Fruit fly (Drosophila melanogaster) whole organism, embryonic: ENCODE data around the gene CG7557.

Source experiments
- CG10209 ChIP-seq: fragments of 200-800 bp; sonication (Bioruptor generic); optimal IDR thresholded peaks from 3 replicates; lab custom pipeline; 2017; ENCODE audit warnings: missing biosample characterization, mild to moderate bottlenecking, missing genetic modification characterization, missing genetic modification reagents
- CG10274 ChIP-seq: fragments of 200-800 bp; sonication (Bioruptor generic); optimal IDR thresholded peaks from 3 replicates; lab custom pipeline; 2017; ENCODE audit warnings: missing biosample characterization, mild to moderate bottlenecking, missing genetic modification characterization
- CG10543 ChIP-seq: fragments of 200-800 bp; sonication (Bioruptor generic); optimal IDR thresholded peaks from 3 replicates; lab custom pipeline; 2017; ENCODE audit warnings: missing biosample characterization, mild to moderate bottlenecking, missing genetic modification characterization, moderate library complexity
- CG11247 ChIP-seq: fragments of 200-800 bp; sonication (Bioruptor generic); IDR thresholded peaks from 2 replicates; pipeline ENCODE4 v1.3.6; 2022; ENCODE audit warnings: missing biosample characterization, missing genetic modification characterization
- CG12942 ChIP-seq: fragments of 200-800 bp; sonication (Bioruptor generic); optimal IDR thresholded peaks from 3 replicates; lab custom pipeline; 2016; ENCODE audit warnings: missing biosample characterization, missing genetic modification characterization
- CG14014 ChIP-seq: fragments of 200-800 bp; sonication (Bioruptor generic); IDR thresholded peaks from 2 replicates; pipeline ENCODE4 v1.3.6; 2022; ENCODE audit warnings: missing biosample characterization, missing genetic modification characterization
- CG15479 ChIP-seq: fragments of 200-800 bp; sonication (Bioruptor generic); optimal IDR thresholded peaks from 3 replicates; lab custom pipeline; 2019; ENCODE audit warnings: missing biosample characterization, mild to moderate bottlenecking, missing genetic modification characterization, moderate library complexity
- CG15601 ChIP-seq: fragments of 200-800 bp; sonication (Bioruptor generic); optimal IDR thresholded peaks from 3 replicates; lab custom pipeline; 2019; ENCODE audit warnings: missing biosample characterization, mild to moderate bottlenecking, missing genetic modification characterization, moderate library complexity
- CG1603 ChIP-seq: fragments of 200-800 bp; sonication (Bioruptor generic); optimal IDR thresholded peaks from 2 replicates; lab custom pipeline; 2019; ENCODE audit warnings: missing biosample characterization, mild to moderate bottlenecking, missing genetic modification characterization, moderate library complexity
- CG1647 ChIP-seq: fragments of 200-800 bp; sonication (Bioruptor generic); optimal IDR thresholded peaks from 3 replicates; lab custom pipeline; 2016; ENCODE audit warnings: missing biosample characterization, missing genetic modification characterization
- CG16779 ChIP-seq: fragments of 200-800 bp; sonication (Bioruptor generic); IDR thresholded peaks from 2 replicates; pipeline ENCODE4 v1.3.6; 2022; ENCODE audit warnings: missing biosample characterization, missing genetic modification characterization
- CG17829 ChIP-seq: fragments of 200-800 bp; optimal IDR thresholded peaks from 2 replicates; lab custom pipeline; 2019; ENCODE audit warnings: missing biosample characterization, mild to moderate bottlenecking, missing genetic modification characterization, moderate library complexity
- CG2129 ChIP-seq: fragments of 200-800 bp; sonication (Bioruptor generic); IDR thresholded peaks from 2 replicates; pipeline ENCODE4 v1.3.6; 2022; ENCODE audit warnings: missing biosample characterization, missing genetic modification characterization; ENCODE audit not compliant: partially characterized antibody
- CG31365 ChIP-seq: fragments of 200-800 bp; sonication (Bioruptor generic); optimal IDR thresholded peaks from 2 replicates; lab custom pipeline; 2018; ENCODE audit warnings: missing biosample characterization, mild to moderate bottlenecking, missing genetic modification characterization
- CG3407 ChIP-seq: fragments of 200-800 bp; sonication (Bioruptor generic); optimal IDR thresholded peaks from 2 replicates; lab custom pipeline; 2018; ENCODE audit warnings: missing biosample characterization, mild to moderate bottlenecking, missing genetic modification characterization
- CG34224 ChIP-seq: fragments of 200-800 bp; sonication (Bioruptor generic); IDR thresholded peaks from 3 replicates; pipeline ENCODE4 v1.3.6; 2022; ENCODE audit warnings: missing biosample characterization, missing genetic modification characterization; ENCODE audit not compliant: partially characterized antibody
- CG4360 ChIP-seq: fragments of 200-800 bp; sonication (Bioruptor generic); IDR thresholded peaks from 2 replicates; pipeline ENCODE4 v1.3.6; 2022; ENCODE audit warnings: missing biosample characterization, missing genetic modification characterization
- CG4730 ChIP-seq: fragments of 200-800 bp; sonication (Bioruptor generic); IDR thresholded peaks from 2 replicates; pipeline ENCODE4 v1.3.6; 2022; ENCODE audit warnings: missing biosample characterization, missing genetic modification characterization
- CG5180 ChIP-seq: fragments of 200-800 bp; sonication (Bioruptor generic); optimal IDR thresholded peaks from 3 replicates; lab custom pipeline; 2017; ENCODE audit warnings: missing biosample characterization, missing genetic modification characterization, mild to moderate bottlenecking, moderate library complexity, missing genetic modification reagents
- CG6683 ChIP-seq: fragments of 200-800 bp; sonication (Bioruptor generic); optimal IDR thresholded peaks from 2 replicates; lab custom pipeline; 2017; ENCODE audit warnings: missing biosample characterization, mild to moderate bottlenecking, missing genetic modification characterization, missing genetic modification reagents
- CG8359 ChIP-seq: fragments of 200-800 bp; sonication (Bioruptor generic); optimal IDR thresholded peaks from 2 replicates; lab custom pipeline; 2017; ENCODE audit warnings: missing biosample characterization, mild to moderate bottlenecking, missing genetic modification characterization, borderline replicate concordance
- CG8765 ChIP-seq: fragments of 200-800 bp; sonication (Bioruptor generic); IDR thresholded peaks from 2 replicates; pipeline ENCODE4 v1.3.6; 2022; ENCODE audit warnings: missing biosample characterization, missing genetic modification characterization
- CG9215 ChIP-seq: fragments of 200-800 bp; sonication (Bioruptor generic); IDR thresholded peaks from 2 replicates; pipeline ENCODE4 v1.3.6; 2022; ENCODE audit warnings: missing biosample characterization, missing genetic modification characterization
- CG9876 ChIP-seq: fragments of 200-800 bp; sonication (Bioruptor generic); optimal IDR thresholded peaks from 2 replicates; lab custom pipeline; 2016; ENCODE audit warnings: missing biosample characterization, missing genetic modification characterization
- CHES-1-like ChIP-seq: fragments of 200-800 bp; sonication (Bioruptor generic); optimal IDR thresholded peaks from 2 replicates; lab custom pipeline; 2016; ENCODE audit warnings: missing biosample characterization, missing genetic modification characterization
- Dp ChIP-seq: fragments of 200-800 bp; sonication (Bioruptor generic); optimal IDR thresholded peaks from 2 replicates; lab custom pipeline; 2018; ENCODE audit warnings: missing biosample characterization, mild to moderate bottlenecking, missing genetic modification characterization, moderate library complexity
- Lhr ChIP-seq: fragments of 200-800 bp; sonication (Bioruptor generic); optimal IDR thresholded peaks from 3 replicates; lab custom pipeline; 2017; ENCODE audit warnings: mild to moderate bottlenecking, missing biosample characterization, missing genetic modification reagents, missing genetic modification characterization
- Nf-YB ChIP-seq: fragments of 200-800 bp; sonication (Bioruptor generic); optimal IDR thresholded peaks from 3 replicates; lab custom pipeline; 2019; ENCODE audit warnings: missing biosample characterization, mild to moderate bottlenecking, missing genetic modification characterization, moderate library complexity
- Spps ChIP-seq: fragments of 200-800 bp; sonication (Bioruptor generic); optimal IDR thresholded peaks from 2 replicates; lab custom pipeline; 2018; ENCODE audit warnings: missing biosample characterization, mild to moderate bottlenecking, missing genetic modification characterization
- Trl ChIP-seq, 3 experiments: fragments of >200 bp in 2 of 3; fragments of 200-800 bp in 1 of 3; sonication (Bioruptor generic) in 1 of 3; optimal IDR thresholded peaks; 2 replicates in 1 of 3; 3 replicates in 2 of 3; lab custom pipeline; 2016 to 2017; ENCODE audit warnings: missing biosample characterization in 1 of 3, missing genetic modification characterization in 1 of 3
- Vsx1 ChIP-seq: fragments of 200-800 bp; sonication (Bioruptor generic); optimal IDR thresholded peaks from 2 replicates; lab custom pipeline; 2017; ENCODE audit warnings: missing biosample characterization, mild to moderate bottlenecking, missing genetic modification characterization, missing genetic modification reagents
- bcd ChIP-seq: fragments of 200-800 bp; sonication (Bioruptor generic); optimal IDR thresholded peaks from 2 replicates; lab custom pipeline; 2017; ENCODE audit warnings: missing biosample characterization, mild to moderate bottlenecking, missing genetic modification characterization
- bigmax ChIP-seq: fragments of 200-800 bp; sonication (Bioruptor generic); optimal IDR thresholded peaks from 2 replicates; lab custom pipeline; 2018; ENCODE audit warnings: missing biosample characterization, mild to moderate bottlenecking, missing genetic modification characterization
- cg ChIP-seq: fragments of 200-800 bp; sonication (Bioruptor generic); optimal IDR thresholded peaks from 3 replicates; lab custom pipeline; 2019; ENCODE audit warnings: missing biosample characterization, mild to moderate bottlenecking, missing genetic modification characterization, moderate library complexity
- chm ChIP-seq: fragments of 200-800 bp; sonication (Bioruptor generic); IDR thresholded peaks from 2 replicates; pipeline ENCODE4 v1.3.6; 2022; ENCODE audit warnings: missing biosample characterization, missing genetic modification characterization
- corto ChIP-seq: fragments of 200-800 bp; sonication (Bioruptor generic); optimal IDR thresholded peaks from 2 replicates; lab custom pipeline; 2016; ENCODE audit warnings: missing biosample characterization, mild to moderate bottlenecking, missing genetic modification characterization, moderate library complexity
- dpn ChIP-seq, 2 experiments: fragments of 200-800 bp; sonication (Bioruptor generic); optimal IDR thresholded peaks; 3 replicates each; lab custom pipeline; 2016; ENCODE audit warnings: missing biosample characterization in 2 of 2, missing genetic modification characterization in 2 of 2
- fru ChIP-seq: fragments of >200 bp; optimal IDR thresholded peaks from 2 replicates; lab custom pipeline; 2017
- grau ChIP-seq: fragments of 200-800 bp; optimal IDR thresholded peaks from 3 replicates; lab custom pipeline; 2019; ENCODE audit warnings: missing biosample characterization, mild to moderate bottlenecking, missing genetic modification characterization, moderate library complexity
- jigr1 ChIP-seq: fragments of 200-800 bp; sonication (Bioruptor generic); IDR thresholded peaks from 3 replicates; pipeline ENCODE4 v1.3.6; 2022; ENCODE audit warnings: missing biosample characterization, missing genetic modification characterization
- kay ChIP-seq: fragments of 200-800 bp; sonication (Bioruptor generic); optimal IDR thresholded peaks from 2 replicates; lab custom pipeline; 2016; ENCODE audit warnings: missing biosample characterization, missing genetic modification characterization
- lov ChIP-seq, 2 experiments: fragments of 200-800 bp in 1 of 2; fragments of >200 bp in 1 of 2; sonication (Bioruptor generic) in 1 of 2; IDR thresholded peaks in 1 of 2; optimal IDR thresholded peaks in 1 of 2; 2 replicates in 1 of 2; 3 replicates in 1 of 2; pipeline versions ENCODE4 v1.3.6 to Lab custom; 2017 to 2022; ENCODE audit warnings: missing biosample characterization in 1 of 2, missing genetic modification characterization in 1 of 2
- oc ChIP-seq: fragments of 200-800 bp; sonication (Bioruptor generic); optimal IDR thresholded peaks from 2 replicates; lab custom pipeline; 2018; ENCODE audit warnings: missing biosample characterization, mild to moderate bottlenecking, missing genetic modification characterization, moderate library complexity
- odd ChIP-seq: fragments of 200-800 bp; sonication (Bioruptor generic); optimal IDR thresholded peaks from 2 replicates; lab custom pipeline; 2017; ENCODE audit warnings: missing biosample characterization, mild to moderate bottlenecking, missing genetic modification characterization
- p53 ChIP-seq: fragments of 200-800 bp; sonication (Bioruptor generic); optimal IDR thresholded peaks from 2 replicates; lab custom pipeline; 2016; ENCODE audit warnings: missing biosample characterization, missing genetic modification characterization
- pum ChIP-seq: fragments of 200-800 bp; sonication (Bioruptor generic); optimal IDR thresholded peaks from 2 replicates; lab custom pipeline; 2016; ENCODE audit warnings: missing biosample characterization, missing genetic modification characterization
- salm ChIP-seq: fragments of 200-800 bp; sonication (Bioruptor generic); optimal IDR thresholded peaks from 2 replicates; lab custom pipeline; 2018; ENCODE audit warnings: missing biosample characterization, mild to moderate bottlenecking, missing genetic modification characterization
- sens-2 ChIP-seq: fragments of 200-800 bp; sonication (Bioruptor generic); IDR thresholded peaks from 2 replicates; pipeline ENCODE4 v1.3.6; 2022; ENCODE audit warnings: missing biosample characterization, missing genetic modification characterization
- trem ChIP-seq: fragments of 200-800 bp; optimal IDR thresholded peaks from 3 replicates; lab custom pipeline; 2019; ENCODE audit warnings: missing biosample characterization, mild to moderate bottlenecking, missing genetic modification characterization, moderate library complexity
- z ChIP-seq: fragments of 200-800 bp; sonication (Bioruptor generic); IDR thresholded peaks from 3 replicates; pipeline ENCODE4 v1.3.6; 2022; ENCODE audit warnings: missing biosample characterization, missing genetic modification characterization

Gene CG7557

dm6 chr3L:11448935-11449334 is 4.0 kb downstream of the CG7557 start (continued):
- peak; percentile 53 for TF ChIP-seq CG1647
- TF ChIP-seq jigr1 = 0 out of 3 replicates have a peak, but pooled peaks have one; percentile 46
- TF ChIP-seq salm (tag; lab: Kevin White, UChicago) = no peak
- TF ChIP-seq CHES-1-like (GFP tag; lab: Kevin White, UChicago) = peak; percentile 33
- peak; percentile 21 for TF ChIP-seq grau (tag; lab: Kevin White, UChicago)
- TF ChIP-seq Trl (optimal IDR thresholded peaks at IDR 0.05; lab: Kevin White, UChicago) = no peak
- TF ChIP-seq Trl (GFP tag; optimal IDR thresholded peaks at IDR 0.05; lab: Kevin White, UChicago) = peak; percentile 63
- TF ChIP-seq CG15601 (tag; lab: Kevin White, UChicago) = no peak
- TF ChIP-seq kay = no peak
- peak; percentile 16 for TF ChIP-seq p53 (GFP tag; lab: Kevin White, UChicago)
- TF ChIP-seq dpn (GFP tag; optimal IDR thresholded peaks at IDR 0.05; lab: Kevin White, UChicago) = peak; percentile 32 to 44
- TF ChIP-seq CG3407 (GFP tag; lab: Kevin White, UChicago) = no peak
- peak; percentile 56; the same call in 1 of the 2 replicates for TF ChIP-seq sens-2
- no peak for TF ChIP-seq CG4730 (GFP tag; lab: Robert Waterston, UW)
- no peak for TF ChIP-seq fru (lab: Kevin White, UChicago)
- peak; percentile 32 for TF ChIP-seq odd
- no peak for TF ChIP-seq CG11247 (GFP tag; lab: Robert Waterston, UW)
- TF ChIP-seq cg = no peak
- no peak for TF ChIP-seq trem (tag; lab: Kevin White, UChicago)
- TF ChIP-seq CG2129 (GFP tag; lab: Robert Waterston, UW) = no peak
- TF ChIP-seq CG16779 = no peak
- no peak for TF ChIP-seq CG10274 (GFP tag; lab: Kevin White, UChicago)
- peak; percentile 46 for TF ChIP-seq CG10209 (GFP tag; lab: Kevin White, UChicago)
- peak; percentile 56 for TF ChIP-seq CG1603 (tag; lab: Kevin White, UChicago)
- TF ChIP-seq corto (GFP tag; lab: Kevin White, UChicago) = no peak
- no peak for TF ChIP-seq CG10543
- TF ChIP-seq chm = peak; percentile 72
- TF ChIP-seq CG9215 (GFP tag; lab: Robert Waterston, UW) = peak; percentile 50; the same call in 1 of the 2 replicates
- peak; percentile 5 for TF ChIP-seq CG5180
- peak; percentile 16 for TF ChIP-seq CG9876 (GFP tag; lab: Kevin White, UChicago)
- TF ChIP-seq bigmax (GFP tag; lab: Kevin White, UChicago) = no peak
- no peak for TF ChIP-seq CG6683 (GFP tag; lab: Kevin White, UChicago)
- peak; percentile 47 for TF ChIP-seq bcd (GFP tag; lab: Kevin White, UChicago)
- no peak for TF ChIP-seq CG8359 (GFP tag; lab: Kevin White, UChicago)
- TF ChIP-seq pum (GFP tag; lab: Kevin White, UChicago) = peak; percentile 41
- TF ChIP-seq CG4360 (GFP tag; lab: Robert Waterston, UW) = no peak
- no peak for TF ChIP-seq oc (tag; lab: Kevin White, UChicago)
- TF ChIP-seq CG15479 (GFP tag; lab: Kevin White, UChicago) = no peak
- TF ChIP-seq CG14014 (GFP tag; lab: Robert Waterston, UW) = peak; percentile 71
- peak; percentile 32 for TF ChIP-seq CG17829 (tag; lab: Kevin White, UChicago)
- TF ChIP-seq Dp (GFP tag; lab: Kevin White, UChicago) = no peak
- TF ChIP-seq CG31365 = no peak
- TF ChIP-seq Vsx1 = no peak
- TF ChIP-seq Spps = no peak
- no peak for TF ChIP-seq Lhr (GFP tag; lab: Kevin White, UChicago)
- TF ChIP-seq z (GFP tag; lab: Robert Waterston, UW) = no peak
- no peak for TF ChIP-seq CG12942
- no peak for TF ChIP-seq lov (optimal IDR thresholded peaks at IDR 0.05; lab: Kevin White, UChicago)
- TF ChIP-seq lov (GFP tag; IDR thresholded peaks at IDR 0.05; lab: Robert Waterston, UW) = peak; percentile 74; the same call in 2 of the 3 replicates
- TF ChIP-seq Nf-YB (GFP tag; lab: Kevin White, UChicago) = peak; percentile 23
- TF ChIP-seq CG34224 (GFP tag; lab: Robert Waterston, UW) = no peak
- TF ChIP-seq CG8765 (GFP tag; lab: Robert Waterston, UW) = 0 out of 2 replicates have a peak, but pooled peaks have one; percentile 28
